Comparison of ENCODE assay signal across 2 worm cellular contexts in the genomic region with DNA sequence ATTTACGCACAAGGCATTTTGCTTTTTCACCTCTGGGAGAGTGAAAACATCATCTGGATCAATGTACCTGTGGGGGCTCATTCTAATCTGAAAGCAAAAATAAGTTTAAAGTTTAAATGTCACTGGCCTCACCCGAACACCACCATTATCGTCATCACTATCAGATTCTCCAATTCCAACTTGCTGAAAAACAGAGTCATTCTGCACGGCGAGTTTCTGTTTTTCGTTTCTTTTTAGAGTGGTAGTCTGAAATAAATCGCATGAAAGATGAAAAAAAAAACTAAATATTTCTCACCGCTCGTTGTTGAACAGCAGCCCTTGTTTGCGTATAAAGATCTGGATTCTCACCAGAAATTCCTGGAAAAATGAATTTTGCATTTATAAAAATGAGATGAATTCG.
TF ChIP-seq lines count a peak whose summit lies in the region.

No protein-coding gene starts in this region.

TF ChIP-seq in whole organism, L4 larva, 104 proteins besides CTCF, POLR2A, EP300 and RAD21:
- TF ChIP-seq unc-39 (tag; optimal IDR thresholded peaks at IDR 0.05; lab: Kevin White, UChicago) (no peak), madf-5 (GFP tag; IDR thresholded peaks at IDR 0.05; lab: Robert Waterston, UW) (0 out of 4 replicates have a peak, but pooled peaks of 1 of the 2 experiments have one; percentile 47), unc-62 (GFP tag; optimal IDR thresholded peaks at IDR 0.05 in 1 of 2; lab: Kevin White, UChicago) (no peak), unc-62 (tag; optimal IDR thresholded peaks at IDR 0.05; lab: Kevin White, UChicago) (no peak), Y105C5A.15 (GFP tag; IDR thresholded peaks at IDR 0.05; lab: Robert Waterston, UW) (no peak), daf-19 (GFP tag; conservative IDR thresholded peaks at IDR 0.05; lab: Robert Waterston, UW) (0 out of 2 replicates have a peak, but pooled peaks have one; percentile 65), ces-1 (GFP tag; optimal IDR thresholded peaks at IDR 0.05; lab: Kevin White, UChicago) (no peak), lin-15B (tag; optimal IDR thresholded peaks at IDR 0.05; lab: Kevin White, UChicago) (no peak), Y75B8A.6 (GFP tag; IDR thresholded peaks at IDR 0.05; lab: Robert Waterston, UW) (no peak), mxl-2 (GFP tag; conservative IDR thresholded peaks at IDR 0.05; lab: Robert Waterston, UW) (no peak), spr-1 (tag; optimal IDR thresholded peaks at IDR 0.05; lab: Kevin White, UChicago) (no peak), lin-38 (GFP tag; IDR thresholded peaks at IDR 0.05; lab: Robert Waterston, UW) (0 out of 2 replicates have a peak, but pooled peaks have one; percentile 4), duxl-1 (tag; optimal IDR thresholded peaks at IDR 0.05; lab: Kevin White, UChicago; ENCODE audit: poor library complexity) (no peak), nhr-11 (tag; optimal IDR thresholded peaks at IDR 0.05; lab: Kevin White, UChicago) (no peak), lin-29 (GFP tag; IDR thresholded peaks at IDR 0.05; lab: Robert Waterston, UW) (no peak), snpc-4 (tag; optimal IDR thresholded peaks at IDR 0.05; lab: Kevin White, UChicago) (no peak)

TF ChIP-seq in whole organism, young adult, 124 proteins besides CTCF, POLR2A, EP300 and RAD21 (continues in another document):
- TF ChIP-seq dpl-1 (GFP tag; optimal IDR thresholded peaks at IDR 0.05; lab: Kevin White, UChicago) (no peak), gei-17 (GFP tag; optimal IDR thresholded peaks at IDR 0.05; lab: Kevin White, UChicago) (no peak), cebp-1 (GFP tag; IDR thresholded peaks at IDR 0.05; lab: Robert Waterston, UW) (no peak), cebp-1 (tag; optimal IDR thresholded peaks at IDR 0.05; lab: Kevin White, UChicago) (peak; percentile 13), Y56A3A.18 (GFP tag; IDR thresholded peaks at IDR 0.05; lab: Robert Waterston, UW) (no peak), hmg-1.2 (GFP tag; IDR thresholded peaks at IDR 0.05; lab: Robert Waterston, UW) (no peak; the same call in 1 of the 2 replicates), zfh-2 (GFP tag; conservative IDR thresholded peaks at IDR 0.05; lab: Robert Waterston, UW) (no peak), bed-2 (GFP tag; IDR thresholded peaks at IDR 0.05; lab: Robert Waterston, UW) (no peak), ets-4 (GFP tag; optimal IDR thresholded peaks at IDR 0.05; lab: Kevin White, UChicago) (no peak), chd-7 (tag; optimal IDR thresholded peaks at IDR 0.05; lab: Kevin White, UChicago) (no peak), hsf-1 (GFP tag; IDR thresholded peaks at IDR 0.05; lab: Robert Waterston, UW) (no peak), lin-35 (GFP tag; optimal IDR thresholded peaks at IDR 0.05; lab: Kevin White, UChicago) (no peak), madf-8 (GFP tag; conservative IDR thresholded peaks at IDR 0.05; lab: Robert Waterston, UW) (no peak), ceh-100 (GFP tag; IDR thresholded peaks at IDR 0.05; lab: Robert Waterston, UW) (no peak), Y79H2A.3 (GFP tag; conservative IDR thresholded peaks at IDR 0.05; lab: Robert Waterston, UW) (no peak), madf-6 (GFP tag; IDR thresholded peaks at IDR 0.05; lab: Robert Waterston, UW) (peak; percentile 51), ama-1 (optimal IDR thresholded peaks at IDR 0.05; lab: Kevin White, UChicago) (no peak), ama-1 (GFP tag; optimal IDR thresholded peaks at IDR 0.05; lab: Kevin White, UChicago) (no peak), C17E4.6 (GFP tag; IDR thresholded peaks at IDR 0.05; lab: Robert Waterston, UW) (no peak), egl-44 (GFP tag; IDR thresholded peaks at IDR 0.05; lab: Robert Waterston, UW) (no peak), F55B11.4 (tag; optimal IDR thresholded peaks at IDR 0.05; lab: Kevin White, UChicago; ENCODE audit: borderline replicate concordance, insufficient read depth) (no peak), ztf-25 (GFP tag; IDR thresholded peaks at IDR 0.05; lab: Robert Waterston, UW) (no peak), lir-1 (GFP tag; conservative IDR thresholded peaks at IDR 0.05; lab: Robert Waterston, UW) (no peak), T26A5.8 (tag; optimal IDR thresholded peaks at IDR 0.05; lab: Kevin White, UChicago) (no peak), hlh-12 (tag; optimal IDR thresholded peaks at IDR 0.05; lab: Kevin White, UChicago) (no peak), tbp1 (GFP tag; optimal IDR thresholded peaks at IDR 0.05; lab: Kevin White, UChicago) (no peak), xnd-1 (tag; optimal IDR thresholded peaks at IDR 0.05; lab: Kevin White, UChicago) (no peak), mxl-1 (tag; optimal IDR thresholded peaks at IDR 0.05; lab: Kevin White, UChicago) (no peak), die-1 (tag; optimal IDR thresholded peaks at IDR 0.05; lab: Kevin White, UChicago) (no peak), ztf-22 (GFP tag; optimal IDR thresholded peaks at IDR 0.05; lab: Kevin White, UChicago) (no peak), ceh-79 (tag; optimal IDR thresholded peaks at IDR 0.05; lab: Kevin White, UChicago) (no peak), B0019.2 (GFP tag; conservative IDR thresholded peaks at IDR 0.05; lab: Robert Waterston, UW) (no peak), dox-1 (GFP tag; IDR thresholded peaks at IDR 0.05; lab: Robert Waterston, UW) (no peak), attf-6 (GFP tag; IDR thresholded peaks at IDR 0.05; lab: Robert Waterston, UW) (no peak), ceh-27 (GFP tag; optimal IDR thresholded peaks at IDR 0.05; lab: Kevin White, UChicago) (no peak), unc-130 (GFP tag; optimal IDR thresholded peaks at IDR 0.05; lab: Kevin White, UChicago) (no peak), mes-4 (tag; optimal IDR thresholded peaks at IDR 0.05; lab: Kevin White, UChicago) (no peak), madf-3 (GFP tag; IDR thresholded peaks at IDR 0.05; lab: Robert Waterston, UW) (peak; percentile 67; the same call in 1 of the 2 replicates), ccch-3 (GFP tag; optimal IDR thresholded peaks at IDR 0.05; lab: Kevin White, UChicago) (no peak), nhr-179 (tag; optimal IDR thresholded peaks at IDR 0.05; lab: Kevin White, UChicago) (no peak), Y95B8A.8 (GFP tag; IDR thresholded peaks at IDR 0.05; lab: Robert Waterston, UW) (peak; percentile 30; the same call in 1 of the 2 replicates), nfyb-1 (GFP tag; IDR thresholded peaks at IDR 0.05; lab: Robert Waterston, UW) (no peak; the same call in 1 of the 2 replicates), dpff-1 (tag; optimal IDR thresholded peaks at IDR 0.05; lab: Kevin White, UChicago) (no peak), snpc-3.4 (tag; optimal IDR thresholded peaks at IDR 0.05; lab: Kevin White, UChicago) (peak; percentile 8), nfya-2 (GFP tag; IDR thresholded peaks at IDR 0.05; lab: Robert Waterston, UW) (no peak), atf-7 (tag; optimal IDR thresholded peaks at IDR 0.05; lab: Kevin White, UChicago) (no peak), F57C9.4 (tag; optimal IDR thresholded peaks at IDR 0.05; lab: Kevin White, UChicago) (no peak), nhr-120 (GFP tag; IDR thresholded peaks at IDR 0.05; lab: Robert Waterston, UW) (no peak), Y53F4B.3 (GFP tag; IDR thresholded peaks at IDR 0.05; lab: Robert Waterston, UW) (no peak), ztf-18 (tag; optimal IDR thresholded peaks at IDR 0.05; lab: Kevin White, UChicago) (no peak), lsl-1 (GFP tag; optimal IDR thresholded peaks at IDR 0.05; lab: Kevin White, UChicago) (no peak), fkh-3 (tag; optimal IDR thresholded peaks at IDR 0.05; lab: Kevin White, UChicago) (no peak), D2030.7 (GFP tag; IDR thresholded peaks at IDR 0.05; lab: Robert Waterston, UW) (no peak), lin-54 (GFP tag; optimal IDR thresholded peaks at IDR 0.05; lab: Kevin White, UChicago) (no peak), pbrm-1 (GFP tag; IDR thresholded peaks at IDR 0.05; lab: Robert Waterston, UW) (no peak), athp-1 (tag; optimal IDR thresholded peaks at IDR 0.05; lab: Kevin White, UChicago) (no peak), sdz-38 (tag; optimal IDR thresholded peaks at IDR 0.05; lab: Kevin White, UChicago) (no peak), ztf-28 (GFP tag; IDR thresholded peaks at IDR 0.05; lab: Robert Waterston, UW) (no peak), sea-2 (GFP tag; IDR thresholded peaks at IDR 0.05; lab: Robert Waterston, UW) (no peak), attf-5 (GFP tag; optimal IDR thresholded peaks at IDR 0.05; lab: Kevin White, UChicago) (no peak), bed-1 (GFP tag; IDR thresholded peaks at IDR 0.05; lab: Robert Waterston, UW) (0 out of 2 replicates have a peak, but pooled peaks have one; percentile 53), B0336.3 (GFP tag; IDR thresholded peaks at IDR 0.05; lab: Robert Waterston, UW) (peak; percentile 15; the same call in 1 of the 2 replicates), aptf-3 (GFP tag; IDR thresholded peaks at IDR 0.05; lab: Robert Waterston, UW) (0 out of 2 replicates have a peak, but pooled peaks have one; percentile 10), F57A8.1 (GFP tag; optimal IDR thresholded peaks at IDR 0.05; lab: Kevin White, UChicago) (no peak), B0261.1 (tag; optimal IDR thresholded peaks at IDR 0.05; lab: Kevin White, UChicago) (no peak), C06A6.2 (GFP tag; conservative IDR thresholded peaks at IDR 0.05; lab: Robert Waterston, UW) (no peak), lsy-27 (tag; optimal IDR thresholded peaks at IDR 0.05; lab: Kevin White, UChicago; ENCODE audit: borderline replicate concordance, insufficient read depth) (no peak), rpc-1 (optimal IDR thresholded peaks at IDR 0.05; lab: Kevin White, UChicago) (no peak), rpc-1 (tag; optimal IDR thresholded peaks at IDR 0.05; lab: Kevin White, UChicago) (no peak), ZK185.1 (tag; optimal IDR thresholded peaks at IDR 0.05; lab: Kevin White, UChicago; ENCODE audit: poor library complexity, severe bottlenecking) (no peak), B0035.1 (tag; optimal IDR thresholded peaks at IDR 0.05; lab: Kevin White, UChicago) (no peak), nhr-27 (tag; optimal IDR thresholded peaks at IDR 0.05; lab: Kevin White, UChicago) (no peak), hlh-26 (GFP tag; conservative IDR thresholded peaks at IDR 0.05; lab: Robert Waterston, UW) (no peak), snpc-4 (GFP tag; optimal IDR thresholded peaks at IDR 0.05; lab: Kevin White, UChicago) (no peak), snpc-4 (tag; optimal IDR thresholded peaks at IDR 0.05; lab: Kevin White, UChicago) (no peak)
